Fruit fly (Drosophila melanogaster) whole organism, embryonic: ENCODE data around the gene CG6012.

Experiments used
- Abd-B ChIP-seq: fragments of 200-800 bp; sonication (Bioruptor generic); optimal IDR thresholded peaks from 2 replicates; lab custom pipeline; 2018; ENCODE audit warnings: missing biosample characterization, mild to moderate bottlenecking, missing genetic modification characterization, moderate library complexity
- Ada2b ChIP-seq: fragments of 200-800 bp; sonication (Bioruptor generic); IDR thresholded peaks from 2 replicates; pipeline ENCODE4 v1.3.6; 2022; ENCODE audit warnings: missing biosample characterization, missing genetic modification characterization
- Bdp1 ChIP-seq: fragments of 200-800 bp; sonication (Bioruptor generic); optimal IDR thresholded peaks from 3 replicates; lab custom pipeline; 2016; ENCODE audit warnings: missing biosample characterization, missing genetic modification characterization
- CG10267 ChIP-seq: fragments of 200-800 bp; sonication (Bioruptor generic); optimal IDR thresholded peaks from 2 replicates; lab custom pipeline; 2018; ENCODE audit warnings: missing biosample characterization, mild to moderate bottlenecking, missing genetic modification characterization, moderate library complexity
- CG10431 ChIP-seq: fragments of 200-800 bp; sonication (Bioruptor generic); optimal IDR thresholded peaks from 3 replicates; lab custom pipeline; 2018; ENCODE audit warnings: missing biosample characterization, mild to moderate bottlenecking, missing genetic modification characterization
- CG10543 ChIP-seq: fragments of 200-800 bp; sonication (Bioruptor generic); optimal IDR thresholded peaks from 3 replicates; lab custom pipeline; 2017; ENCODE audit warnings: missing biosample characterization, mild to moderate bottlenecking, missing genetic modification characterization, moderate library complexity
- CG11560 ChIP-seq: fragments of 200-800 bp; sonication (Bioruptor generic); IDR thresholded peaks from 3 replicates; pipeline ENCODE4 v1.3.6; 2022; ENCODE audit warnings: missing biosample characterization, missing genetic modification characterization
- CG12299 ChIP-seq: fragments of 200-800 bp; sonication (Bioruptor generic); optimal IDR thresholded peaks from 2 replicates; lab custom pipeline; 2018; ENCODE audit warnings: missing biosample characterization, mild to moderate bottlenecking, missing genetic modification characterization
- CG12942 ChIP-seq: fragments of 200-800 bp; sonication (Bioruptor generic); optimal IDR thresholded peaks from 3 replicates; lab custom pipeline; 2016; ENCODE audit warnings: missing biosample characterization, missing genetic modification characterization
- CG13296 ChIP-seq: fragments of 200-800 bp; sonication (Bioruptor generic); optimal IDR thresholded peaks from 3 replicates; lab custom pipeline; 2018; ENCODE audit warnings: missing biosample characterization, mild to moderate bottlenecking, missing genetic modification characterization
- CG13894 ChIP-seq: fragments of 200-800 bp; sonication (Bioruptor generic); optimal IDR thresholded peaks from 3 replicates; lab custom pipeline; 2018; ENCODE audit warnings: missing biosample characterization, mild to moderate bottlenecking, missing genetic modification characterization, moderate library complexity
- CG1647 ChIP-seq: fragments of 200-800 bp; sonication (Bioruptor generic); optimal IDR thresholded peaks from 3 replicates; lab custom pipeline; 2016; ENCODE audit warnings: missing biosample characterization, missing genetic modification characterization
- CG17186 ChIP-seq: fragments of 200-800 bp; sonication (Bioruptor generic); optimal IDR thresholded peaks from 3 replicates; lab custom pipeline; 2017; ENCODE audit warnings: missing biosample characterization, missing genetic modification reagents, missing genetic modification characterization
- CG17385 ChIP-seq: fragments of 200-800 bp; sonication (Bioruptor generic); optimal IDR thresholded peaks from 3 replicates; lab custom pipeline; 2018; ENCODE audit warnings: missing biosample characterization, mild to moderate bottlenecking, missing genetic modification characterization
- CG1792 ChIP-seq: fragments of 200-800 bp; sonication (Bioruptor generic); optimal IDR thresholded peaks from 2 replicates; lab custom pipeline; 2016; ENCODE audit warnings: missing biosample characterization, missing genetic modification characterization
- CG18599 ChIP-seq: fragments of 200-800 bp; sonication (Bioruptor generic); optimal IDR thresholded peaks from 3 replicates; lab custom pipeline; 2017; ENCODE audit warnings: missing biosample characterization, missing genetic modification characterization, mild to moderate bottlenecking, moderate library complexity, missing genetic modification reagents
- CG3407 ChIP-seq: fragments of 200-800 bp; sonication (Bioruptor generic); optimal IDR thresholded peaks from 2 replicates; lab custom pipeline; 2018; ENCODE audit warnings: missing biosample characterization, mild to moderate bottlenecking, missing genetic modification characterization
- CG8478 ChIP-seq: fragments of >200 bp; optimal IDR thresholded peaks from 2 replicates; lab custom pipeline; 2018
- CG9797 ChIP-seq: fragments of 200-800 bp; sonication (Bioruptor generic); optimal IDR thresholded peaks from 3 replicates; lab custom pipeline; 2018; ENCODE audit warnings: missing biosample characterization, mild to moderate bottlenecking, missing genetic modification characterization
- Dad ChIP-seq: fragments of 200-800 bp; sonication (Bioruptor generic); optimal IDR thresholded peaks from 3 replicates; lab custom pipeline; 2016; ENCODE audit warnings: missing biosample characterization, missing genetic modification characterization
- Dp ChIP-seq: fragments of 200-800 bp; sonication (Bioruptor generic); optimal IDR thresholded peaks from 2 replicates; lab custom pipeline; 2018; ENCODE audit warnings: missing biosample characterization, mild to moderate bottlenecking, missing genetic modification characterization, moderate library complexity
- Ets65A ChIP-seq: fragments of 200-800 bp; sonication (Bioruptor generic); peaks from one replicate; lab custom pipeline; 2016; ENCODE audit warnings: missing biosample characterization, missing genetic modification characterization
- Gsc ChIP-seq: fragments of 200-800 bp; sonication (Bioruptor generic); IDR thresholded peaks from 2 replicates; pipeline ENCODE4 v1.3.6; 2022; ENCODE audit warnings: missing biosample characterization, missing genetic modification characterization
- Hmx ChIP-seq: fragments of 200-800 bp; sonication (Bioruptor generic); optimal IDR thresholded peaks from 2 replicates; lab custom pipeline; 2016; ENCODE audit warnings: missing biosample characterization, missing genetic modification characterization
- MTF-1 ChIP-seq: fragments of 200-800 bp; sonication (Bioruptor generic); optimal IDR thresholded peaks from 2 replicates; lab custom pipeline; 2018; ENCODE audit warnings: missing biosample characterization, mild to moderate bottlenecking, missing genetic modification characterization, borderline replicate concordance
- PHDP ChIP-seq: fragments of 200-800 bp; sonication (Bioruptor generic); optimal IDR thresholded peaks from 3 replicates; lab custom pipeline; 2018; ENCODE audit warnings: missing biosample characterization, mild to moderate bottlenecking, missing genetic modification characterization, moderate library complexity
- TFAM ChIP-seq: fragments of 200-800 bp; sonication (Bioruptor generic); optimal IDR thresholded peaks from 2 replicates; lab custom pipeline; 2017; ENCODE audit warnings: missing biosample characterization, missing genetic modification characterization, inconsistent platforms
- Taf1 ChIP-seq: fragments of 200-800 bp; sonication (Bioruptor generic); IDR thresholded peaks from 2 replicates; pipeline ENCODE4 v1.3.6; 2022; ENCODE audit warnings: missing biosample characterization, missing genetic modification characterization
- Tbp ChIP-seq: fragments of >200 bp; optimal IDR thresholded peaks from 2 replicates; lab custom pipeline; 2018; ENCODE audit warnings: missing biosample characterization, missing genetic modification characterization
- Trl ChIP-seq, 3 experiments: fragments of >200 bp in 2 of 3; fragments of 200-800 bp in 1 of 3; sonication (Bioruptor generic) in 1 of 3; optimal IDR thresholded peaks; 2 replicates in 1 of 3; 3 replicates in 2 of 3; lab custom pipeline; 2016 to 2017; ENCODE audit warnings: missing biosample characterization in 1 of 3, missing genetic modification characterization in 1 of 3
- Usf ChIP-seq: fragments of 200-800 bp; sonication (Bioruptor generic); optimal IDR thresholded peaks from 2 replicates; lab custom pipeline; 2017; ENCODE audit warnings: missing genotype, missing biosample characterization, missing genetic modification characterization
- YL-1 ChIP-seq: fragments of 200-800 bp; sonication (Bioruptor generic); optimal IDR thresholded peaks from 3 replicates; lab custom pipeline; 2017; ENCODE audit warnings: missing biosample characterization, mild to moderate bottlenecking, missing genetic modification characterization
- eyg ChIP-seq: fragments of 200-800 bp; sonication (Bioruptor generic); optimal IDR thresholded peaks from 3 replicates; lab custom pipeline; 2016; ENCODE audit warnings: missing biosample characterization, missing genetic modification characterization
- fd102C ChIP-seq: fragments of 200-800 bp; sonication (Bioruptor generic); optimal IDR thresholded peaks from 2 replicates; lab custom pipeline; 2018; ENCODE audit warnings: missing biosample characterization, mild to moderate bottlenecking, missing genetic modification characterization, moderate library complexity
- gt ChIP-seq: fragments of 200-800 bp; sonication (Bioruptor generic); IDR thresholded peaks from 2 replicates; pipeline ENCODE4 v1.3.6; 2022; ENCODE audit warnings: missing biosample characterization, missing genetic modification characterization
- h ChIP-seq: fragments of >200 bp; optimal IDR thresholded peaks from 2 replicates; lab custom pipeline; 2017
- ham ChIP-seq: fragments of 200-800 bp; sonication (Bioruptor generic); IDR thresholded peaks from 2 replicates; pipeline ENCODE4 v1.3.6; 2022; ENCODE audit warnings: missing biosample characterization, missing genetic modification characterization
- kay ChIP-seq: fragments of 200-800 bp; sonication (Bioruptor generic); optimal IDR thresholded peaks from 2 replicates; lab custom pipeline; 2016; ENCODE audit warnings: missing biosample characterization, missing genetic modification characterization
- lbe ChIP-seq: fragments of 200-800 bp; sonication (Bioruptor generic); optimal IDR thresholded peaks from 2 replicates; lab custom pipeline; 2016; ENCODE audit warnings: missing biosample characterization, mild to moderate bottlenecking, missing genetic modification characterization
- lilli ChIP-seq: fragments of 200-800 bp; sonication (Bioruptor generic); optimal IDR thresholded peaks from 3 replicates; lab custom pipeline; 2016; ENCODE audit warnings: missing biosample characterization, missing genetic modification characterization
- lmd ChIP-seq: fragments of 200-800 bp; sonication (Bioruptor generic); IDR thresholded peaks from 2 replicates; pipeline ENCODE4 v1.3.6; 2022; ENCODE audit warnings: missing biosample characterization, missing genetic modification characterization
- lola ChIP-seq, 3 experiments: fragments of >200 bp in 2 of 3; fragments of 200-800 bp in 1 of 3; sonication (Bioruptor generic) in 1 of 3; optimal IDR thresholded peaks; 2 replicates each; lab custom pipeline; 2017 to 2019; ENCODE audit warnings: missing biosample characterization in 3 of 3, missing genetic modification characterization in 3 of 3, mild to moderate bottlenecking in 1 of 3, moderate library complexity in 1 of 3
- p53 ChIP-seq: fragments of 200-800 bp; sonication (Bioruptor generic); optimal IDR thresholded peaks from 2 replicates; lab custom pipeline; 2016; ENCODE audit warnings: missing biosample characterization, missing genetic modification characterization
- peb ChIP-seq: fragments of 200-800 bp; sonication (Bioruptor generic); IDR thresholded peaks from 2 replicates; pipeline ENCODE4 v1.3.6; 2022; ENCODE audit warnings: missing biosample characterization, missing genetic modification characterization
- pfk ChIP-seq: fragments of 200-800 bp; sonication (Bioruptor generic); optimal IDR thresholded peaks from 2 replicates; lab custom pipeline; 2018; ENCODE audit warnings: missing biosample characterization, mild to moderate bottlenecking, missing genetic modification characterization, moderate library complexity
- pzg ChIP-seq: fragments of 200-800 bp; sonication (Bioruptor generic); optimal IDR thresholded peaks from 3 replicates; lab custom pipeline; 2018; ENCODE audit warnings: missing biosample characterization, mild to moderate bottlenecking, missing genetic modification characterization, moderate library complexity
- schlank ChIP-seq: fragments of 200-800 bp; sonication (Bioruptor generic); optimal IDR thresholded peaks from 2 replicates; lab custom pipeline; 2018; ENCODE audit warnings: missing biosample characterization, mild to moderate bottlenecking, missing genetic modification characterization
- sens ChIP-seq: fragments of 200-800 bp; sonication (Bioruptor generic); peaks from one replicate; lab custom pipeline; 2016; ENCODE audit warnings: missing biosample characterization, missing genetic modification characterization
- zen ChIP-seq: fragments of 200-800 bp; sonication (Bioruptor generic); optimal IDR thresholded peaks from 3 replicates; lab custom pipeline; 2018; ENCODE audit warnings: missing biosample characterization, mild to moderate bottlenecking, missing genetic modification characterization, moderate library complexity

CG6012 gene

dm6 chr2L:16887660-16888573 is 26.6 kb upstream of the CG6012 start, which contains the start of the genes osi and tweek:
Gene osi, minus strand, starts transcription at chr2L:16887966.
Gene tweek, plus strand, starts transcription at chr2L:16888490.
- TF ChIP-seq pzg (peak; percentile 64), MTF-1 (GFP tag; lab: Kevin White, UChicago) (peak; percentile 55), PHDP (tag; lab: Kevin White, UChicago) (no peak), Usf (GFP tag; lab: Kevin White, UChicago) (peak; percentile 26), CG12299 (no peak), p53 (no peak), gt (GFP tag; lab: Robert Waterston, UW) (no peak), h (lab: Kevin White, UChicago) (no peak), fd102C (GFP tag; lab: Kevin White, UChicago) (no peak), Ets65A (peak; percentile 93), Ada2b (0 out of 2 replicates have a peak, but pooled peaks have one; percentile 16), Abd-B (no peak), CG12942 (peak; percentile 67), lbe (GFP tag; lab: Kevin White, UChicago) (peak; percentile 30), Taf1 (GFP tag; lab: Robert Waterston, UW) (no peak), ham (GFP tag; lab: Robert Waterston, UW) (0 out of 2 replicates have a peak, but pooled peaks have one; percentile 8), kay (GFP tag; lab: Kevin White, UChicago) (peak; percentile 92), pfk (GFP tag; lab: Kevin White, UChicago) (no peak), CG11560 (peak; percentile 57; the same call in 2 of the 3 replicates), Trl (optimal IDR thresholded peaks at IDR 0.05; lab: Kevin White, UChicago) (no peak), Trl (GFP tag; optimal IDR thresholded peaks at IDR 0.05; lab: Kevin White, UChicago) (peak; percentile 29), Dp (GFP tag; lab: Kevin White, UChicago) (peak; percentile 53), Dad (GFP tag; lab: Kevin White, UChicago) (peak; percentile 10), zen (tag; lab: Kevin White, UChicago) (no peak), peb (no peak), schlank (no peak), CG10543 (GFP tag; lab: Kevin White, UChicago) (peak; percentile 54), CG18599 (peak; percentile 48), CG8478 (lab: Kevin White, UChicago) (no peak), lola (GFP tag; optimal IDR thresholded peaks at IDR 0.05; lab: Kevin White, UChicago) (peak in 1 of 3 experiments; percentile 78), CG17186 (no peak), CG9797 (GFP tag; lab: Kevin White, UChicago) (peak; percentile 50), CG13296 (GFP tag; lab: Kevin White, UChicago) (no peak), YL-1 (GFP tag; lab: Kevin White, UChicago) (peak; percentile 38), CG3407 (GFP tag; lab: Kevin White, UChicago) (no peak), Hmx (GFP tag; lab: Kevin White, UChicago) (no peak), lilli (GFP tag; lab: Kevin White, UChicago) (peak; percentile 66), CG10431 (GFP tag; lab: Kevin White, UChicago) (no peak), TFAM (GFP tag; lab: Kevin White, UChicago) (no peak), Bdp1 (peak; percentile 5), CG13894 (tag; lab: Kevin White, UChicago) (no peak), sens (GFP tag; lab: Kevin White, UChicago) (peak; percentile 89), Tbp (GFP tag; lab: Kevin White, UChicago) (no peak), CG17385 (GFP tag; lab: Kevin White, UChicago) (peak; percentile 96), CG1792 (GFP tag; lab: Kevin White, UChicago) (no peak), lmd (GFP tag; lab: Robert Waterston, UW) (peak; percentile 76), Gsc (no peak), eyg (GFP tag; lab: Kevin White, UChicago) (no peak), CG10267 (tag; lab: Kevin White, UChicago) (peak; percentile 33), CG1647 (peak; percentile 10)
